Fruit fly (Drosophila melanogaster): ENCODE measurements around the gene Cep290.

Cep290 gene

dm6 chr3L:822619-823018, 21.1 kb upstream of the Cep290 start (continued):
- TF ChIP-seq CG11762 (GFP tag; optimal IDR thresholded peaks at IDR 0.05; ENCODE audit: insufficient read depth) (peak; percentile 59), CG6792 (GFP tag; optimal IDR thresholded peaks at IDR 0.05) (peak; percentile 67), Gug (GFP tag; IDR thresholded peaks at IDR 0.05) (peak; percentile 47; the same call in 1 of the 2 replicates), lz (GFP tag; optimal IDR thresholded peaks at IDR 0.05) (peak; percentile 71), CG1621 (tag; optimal IDR thresholded peaks at IDR 0.05) (peak; percentile 37), CG31627 (GFP tag; optimal IDR thresholded peaks at IDR 0.05) (peak; percentile 78), Smox (GFP tag; optimal IDR thresholded peaks at IDR 0.05) (peak; percentile 80), Sox14 (GFP tag; optimal IDR thresholded peaks at IDR 0.05) (peak; percentile 80), vri (GFP tag; optimal IDR thresholded peaks at IDR 0.05) (peak; percentile 36), CG4318 (GFP tag; optimal IDR thresholded peaks at IDR 0.05) (no peak), CG8119 (GFP tag; IDR thresholded peaks at IDR 0.05) (peak; percentile 52; the same call in 1 of the 3 replicates), CG10631 (GFP tag; optimal IDR thresholded peaks at IDR 0.05) (peak; percentile 67), fd85E (GFP tag; optimal IDR thresholded peaks at IDR 0.05) (peak; percentile 30), Hr38 (GFP tag; optimal IDR thresholded peaks at IDR 0.05) (no peak), CG6854 (GFP tag; optimal IDR thresholded peaks at IDR 0.05) (peak; percentile 50), ss (GFP tag; optimal IDR thresholded peaks at IDR 0.05) (peak; percentile 11 to 56), Sox102F (GFP tag; optimal IDR thresholded peaks at IDR 0.05) (peak; percentile 86), svp (GFP tag) (peak; percentile 74), CG6163 (GFP tag; IDR thresholded peaks at IDR 0.05) (peak; percentile 85)

- TF ChIP-seq CG31627 (GFP tag; optimal IDR thresholded peaks at IDR 0.05), result no peak
- TF ChIP-seq Eip78C (GFP tag), result peak; percentile 14
- TF ChIP-seq svp (GFP tag), result peak; percentile 35
- 0 out of 3 replicates have a peak, but pooled peaks have one; percentile 3 for TF ChIP-seq CG6163 (GFP tag; IDR thresholded peaks at IDR 0.05)
- TF ChIP-seq esn (GFP tag; optimal IDR thresholded peaks at IDR 0.05), result no peak
- no peak for TF ChIP-seq eg (GFP tag; IDR thresholded peaks at IDR 0.05)
- TF ChIP-seq CG3919 (GFP tag; optimal IDR thresholded peaks at IDR 0.05), result peak; percentile 15
These were observed 20.1 kb upstream of the Cep290 start for dm6 chr3L:823597-823996.

- TF ChIP-seq CG11902 (GFP tag; optimal IDR thresholded peaks at IDR 0.05) (peak; percentile 10), fd85E (GFP tag; optimal IDR thresholded peaks at IDR 0.05) (no peak), CG3032 (tag; optimal IDR thresholded peaks at IDR 0.05) (peak; percentile 78), CG31627 (GFP tag; optimal IDR thresholded peaks at IDR 0.05) (peak; percentile 74), esn (GFP tag; optimal IDR thresholded peaks at IDR 0.05) (peak; percentile 79), CG1621 (tag; optimal IDR thresholded peaks at IDR 0.05) (no peak), dac (GFP tag; optimal IDR thresholded peaks at IDR 0.05) (peak; percentile 77), CG6276 (GFP tag; optimal IDR thresholded peaks at IDR 0.05) (peak; percentile 79), lz (GFP tag; optimal IDR thresholded peaks at IDR 0.05) (peak; percentile 41), Gug (GFP tag; IDR thresholded peaks at IDR 0.05) (peak; percentile 75), CG34406 (GFP tag; optimal IDR thresholded peaks at IDR 0.05) (peak; percentile 60), CG6808 (GFP tag; optimal IDR thresholded peaks at IDR 0.05) (peak; percentile 74), Sox15 (GFP tag; optimal IDR thresholded peaks at IDR 0.05) (peak; percentile 29), dsx (GFP tag; optimal IDR thresholded peaks at IDR 0.05; ENCODE audit: poor library complexity, severe bottlenecking) (peak; percentile 65), Eip93F (GFP tag; optimal IDR thresholded peaks at IDR 0.05) (no peak), CG8319 (GFP tag; optimal IDR thresholded peaks at IDR 0.05) (peak; percentile 68), CG10631 (GFP tag; optimal IDR thresholded peaks at IDR 0.05) (peak; percentile 65), Hr4 (GFP tag; optimal IDR thresholded peaks at IDR 0.05) (peak; percentile 93), fkh (GFP tag; optimal IDR thresholded peaks at IDR 0.05) (no peak), net (GFP tag; optimal IDR thresholded peaks at IDR 0.05) (peak; percentile 74), CG3919 (GFP tag; optimal IDR thresholded peaks at IDR 0.05) (peak; percentile 57), Eip78C (GFP tag) (peak; percentile 96), CG6792 (GFP tag; optimal IDR thresholded peaks at IDR 0.05) (peak; percentile 55), pdm3 (GFP tag; optimal IDR thresholded peaks at IDR 0.05) (no peak), CG9139 (GFP tag; optimal IDR thresholded peaks at IDR 0.05) (no peak), CG32006 (GFP tag; optimal IDR thresholded peaks at IDR 0.05) (peak; percentile 91), Eip75B (GFP tag; optimal IDR thresholded peaks at IDR 0.05) (peak; percentile 50), fd59A (GFP tag; optimal IDR thresholded peaks at IDR 0.05) (peak; percentile 43), cyc (GFP tag; optimal IDR thresholded peaks at IDR 0.05) (peak; percentile 39), CG10669 (GFP tag; optimal IDR thresholded peaks at IDR 0.05) (peak; percentile 12), topi (GFP tag; optimal IDR thresholded peaks at IDR 0.05) (peak; percentile 69), achi (GFP tag; optimal IDR thresholded peaks at IDR 0.05) (peak; percentile 59), CG11762 (GFP tag; optimal IDR thresholded peaks at IDR 0.05; ENCODE audit: insufficient read depth) (no peak), Lpt (GFP tag; optimal IDR thresholded peaks at IDR 0.05) (peak; percentile 71)
These were observed 19.3 kb upstream of the Cep290 start for dm6 chr3L:824444-824843.

Measured in whole organism, prepupa.